Fruit fly (Drosophila melanogaster) whole organism, embryonic: ENCODE data around the gene Atu.
A peak's percentile ranks its signal among the peaks of the same experiment; 100 is the strongest.

ENCODE experiments used
- B-H1 ChIP-seq: fragments of 200-800 bp; sonication (Bioruptor generic); IDR thresholded peaks from 3 replicates; pipeline ENCODE4 v1.3.6; 2022; ENCODE audit warnings: missing biosample characterization, missing genetic modification characterization
- CG10274 ChIP-seq: fragments of 200-800 bp; sonication (Bioruptor generic); optimal IDR thresholded peaks from 3 replicates; lab custom pipeline; 2017; ENCODE audit warnings: missing biosample characterization, mild to moderate bottlenecking, missing genetic modification characterization
- CG10366 ChIP-seq: fragments of 200-800 bp; sonication (Bioruptor generic); IDR thresholded peaks from 2 replicates; pipeline ENCODE4 v1.3.6; 2022; ENCODE audit warnings: missing biosample characterization, missing genetic modification characterization
- CG10431 ChIP-seq: fragments of 200-800 bp; sonication (Bioruptor generic); optimal IDR thresholded peaks from 3 replicates; lab custom pipeline; 2018; ENCODE audit warnings: missing biosample characterization, mild to moderate bottlenecking, missing genetic modification characterization
- CG10979 ChIP-seq: fragments of 200-800 bp; sonication (Bioruptor generic); optimal IDR thresholded peaks from 2 replicates; lab custom pipeline; 2018; ENCODE audit warnings: missing biosample characterization, mild to moderate bottlenecking, missing genetic modification characterization, moderate library complexity
- CG12659 ChIP-seq: fragments of 200-800 bp; sonication (Bioruptor generic); optimal IDR thresholded peaks from 3 replicates; lab custom pipeline; 2017; ENCODE audit warnings: mild to moderate bottlenecking, missing biosample characterization, missing genetic modification reagents, missing genetic modification characterization
- CG12744 ChIP-seq: fragments of 200-800 bp; sonication (Bioruptor generic); optimal IDR thresholded peaks from 2 replicates; lab custom pipeline; 2016; ENCODE audit warnings: missing biosample characterization, missing genetic modification characterization
- CG13424 ChIP-seq: fragments of 200-800 bp; sonication (Bioruptor generic); optimal IDR thresholded peaks from 2 replicates; lab custom pipeline; 2019; ENCODE audit warnings: missing biosample characterization, mild to moderate bottlenecking, missing genetic modification characterization, moderate library complexity
- CG1602 ChIP-seq: fragments of 200-800 bp; sonication (Bioruptor generic); optimal IDR thresholded peaks from 3 replicates; lab custom pipeline; 2016; ENCODE audit warnings: missing biosample characterization, missing genetic modification characterization
- CG17328 ChIP-seq: fragments of 200-800 bp; sonication (Bioruptor generic); IDR thresholded peaks from 2 replicates; pipeline ENCODE4 v1.3.6; 2022; ENCODE audit warnings: missing biosample characterization, missing genetic modification characterization
- CG17612 ChIP-seq: fragments of 200-800 bp; sonication (Bioruptor generic); IDR thresholded peaks from 2 replicates; pipeline ENCODE4 v1.3.6; 2022; ENCODE audit warnings: missing biosample characterization, missing genetic modification characterization
- CG17829 ChIP-seq: fragments of 200-800 bp; optimal IDR thresholded peaks from 2 replicates; lab custom pipeline; 2019; ENCODE audit warnings: missing biosample characterization, mild to moderate bottlenecking, missing genetic modification characterization, moderate library complexity
- CG1832 ChIP-seq: fragments of 200-800 bp; sonication (Bioruptor generic); optimal IDR thresholded peaks from 2 replicates; lab custom pipeline; 2017; ENCODE audit warnings: missing biosample characterization, mild to moderate bottlenecking, missing genetic modification characterization, inconsistent platforms
- CG31365 ChIP-seq: fragments of 200-800 bp; sonication (Bioruptor generic); optimal IDR thresholded peaks from 2 replicates; lab custom pipeline; 2018; ENCODE audit warnings: missing biosample characterization, mild to moderate bottlenecking, missing genetic modification characterization
- CG3163 ChIP-seq: fragments of 200-800 bp; sonication (Bioruptor generic); optimal IDR thresholded peaks from 3 replicates; lab custom pipeline; 2016; ENCODE audit warnings: missing biosample characterization, missing genetic modification characterization
- CG32767 ChIP-seq: fragments of 200-800 bp; sonication (Bioruptor generic); IDR thresholded peaks from 2 replicates; pipeline ENCODE4 v1.3.6; 2022; ENCODE audit warnings: missing biosample characterization, missing genetic modification characterization
- CG33213 ChIP-seq: fragments of 200-800 bp; sonication (Bioruptor generic); optimal IDR thresholded peaks from 3 replicates; lab custom pipeline; 2016; ENCODE audit warnings: missing biosample characterization, missing genetic modification characterization
- CG34422 ChIP-seq: fragments of 200-800 bp; sonication (Bioruptor generic); IDR thresholded peaks from 3 replicates; pipeline ENCODE4 v1.3.6; 2022; ENCODE audit warnings: missing biosample characterization, missing genetic modification characterization
- CG3726 ChIP-seq: fragments of 200-800 bp; sonication (Bioruptor generic); IDR thresholded peaks from 3 replicates; pipeline ENCODE4, ENCODE4 v1.3.6; 2022; ENCODE audit warnings: missing biosample characterization, missing genetic modification characterization
- CG8478 ChIP-seq: fragments of >200 bp; optimal IDR thresholded peaks from 2 replicates; lab custom pipeline; 2018
- CG8924 ChIP-seq: fragments of 200-800 bp; optimal IDR thresholded peaks from 3 replicates; lab custom pipeline; 2019; ENCODE audit warnings: missing biosample characterization, mild to moderate bottlenecking, missing genetic modification characterization, moderate library complexity
- CG8944 ChIP-seq: fragments of 200-800 bp; sonication (Bioruptor generic); optimal IDR thresholded peaks from 3 replicates; lab custom pipeline; 2016; ENCODE audit warnings: missing biosample characterization, missing genetic modification characterization
- CG9215 ChIP-seq: fragments of 200-800 bp; sonication (Bioruptor generic); IDR thresholded peaks from 2 replicates; pipeline ENCODE4 v1.3.6; 2022; ENCODE audit warnings: missing biosample characterization, missing genetic modification characterization
- Camta ChIP-seq: fragments of 200-800 bp; sonication (Bioruptor generic); optimal IDR thresholded peaks from 2 replicates; lab custom pipeline; 2016; ENCODE audit warnings: missing biosample characterization, missing genetic modification characterization
- Chrac-16 ChIP-seq: fragments of 200-800 bp; sonication (Bioruptor generic); optimal IDR thresholded peaks from 3 replicates; lab custom pipeline; 2016; ENCODE audit warnings: missing biosample characterization, missing genetic modification characterization
- Fer1 ChIP-seq: fragments of 200-800 bp; sonication (Bioruptor generic); optimal IDR thresholded peaks from 2 replicates; lab custom pipeline; 2017; ENCODE audit warnings: missing biosample characterization, mild to moderate bottlenecking, missing genetic modification characterization
- HLH3B ChIP-seq: fragments of 200-800 bp; sonication (Bioruptor generic); IDR thresholded peaks from 2 replicates; pipeline ENCODE4 v1.3.6; 2022; ENCODE audit warnings: missing biosample characterization, missing genetic modification characterization
- HLH54F ChIP-seq: fragments of 200-800 bp; sonication (Bioruptor generic); optimal IDR thresholded peaks from 3 replicates; lab custom pipeline; 2016; ENCODE audit warnings: missing biosample characterization, missing genetic modification characterization
- HmgZ ChIP-seq: fragments of 200-800 bp; sonication (Bioruptor generic); optimal IDR thresholded peaks from 2 replicates; lab custom pipeline; 2018; ENCODE audit warnings: missing biosample characterization, mild to moderate bottlenecking, missing genetic modification characterization
- Hmr ChIP-seq: fragments of 200-800 bp; sonication (Bioruptor generic); optimal IDR thresholded peaks from 3 replicates; lab custom pipeline; 2017; ENCODE audit warnings: mild to moderate bottlenecking, missing biosample characterization, missing genetic modification reagents, missing genetic modification characterization
- Lhr ChIP-seq: fragments of 200-800 bp; sonication (Bioruptor generic); optimal IDR thresholded peaks from 3 replicates; lab custom pipeline; 2017; ENCODE audit warnings: mild to moderate bottlenecking, missing biosample characterization, missing genetic modification reagents, missing genetic modification characterization
- Max ChIP-seq: fragments of 200-800 bp; sonication (Bioruptor generic); optimal IDR thresholded peaks from 2 replicates; lab custom pipeline; 2016; ENCODE audit warnings: missing biosample characterization, mild to moderate bottlenecking, missing genetic modification characterization
- Pdp1 ChIP-seq, 2 experiments: fragments of 200-800 bp; sonication (Bioruptor generic); optimal IDR thresholded peaks; 3 replicates each; lab custom pipeline; 2016; ENCODE audit warnings: missing biosample characterization in 2 of 2, missing genetic modification characterization in 2 of 2, mild to moderate bottlenecking in 1 of 2, moderate library complexity in 1 of 2
- Ptx1 ChIP-seq: fragments of 200-800 bp; sonication (Bioruptor generic); IDR thresholded peaks from 2 replicates; pipeline ENCODE4 v1.3.6; 2022; ENCODE audit warnings: missing biosample characterization, missing genetic modification characterization
- YL-1 ChIP-seq: fragments of 200-800 bp; sonication (Bioruptor generic); optimal IDR thresholded peaks from 3 replicates; lab custom pipeline; 2017; ENCODE audit warnings: missing biosample characterization, mild to moderate bottlenecking, missing genetic modification characterization
- dmrt11E ChIP-seq: fragments of 200-800 bp; sonication (Bioruptor generic); optimal IDR thresholded peaks from 3 replicates; lab custom pipeline; 2018; ENCODE audit warnings: missing biosample characterization, mild to moderate bottlenecking, missing genetic modification characterization, moderate library complexity
- eyg ChIP-seq: fragments of 200-800 bp; sonication (Bioruptor generic); optimal IDR thresholded peaks from 3 replicates; lab custom pipeline; 2016; ENCODE audit warnings: missing biosample characterization, missing genetic modification characterization
- fd102C ChIP-seq: fragments of 200-800 bp; sonication (Bioruptor generic); optimal IDR thresholded peaks from 2 replicates; lab custom pipeline; 2018; ENCODE audit warnings: missing biosample characterization, mild to moderate bottlenecking, missing genetic modification characterization, moderate library complexity
- lola ChIP-seq, 3 experiments: fragments of >200 bp in 2 of 3; fragments of 200-800 bp in 1 of 3; sonication (Bioruptor generic) in 1 of 3; optimal IDR thresholded peaks; 2 replicates each; lab custom pipeline; 2017 to 2019; ENCODE audit warnings: missing biosample characterization in 3 of 3, missing genetic modification characterization in 3 of 3, mild to moderate bottlenecking in 1 of 3, moderate library complexity in 1 of 3
- org-1 ChIP-seq: fragments of 200-800 bp; sonication (Bioruptor generic); optimal IDR thresholded peaks from 2 replicates; lab custom pipeline; 2017; ENCODE audit warnings: missing biosample characterization, missing genetic modification characterization
- peb ChIP-seq: fragments of 200-800 bp; sonication (Bioruptor generic); IDR thresholded peaks from 2 replicates; pipeline ENCODE4 v1.3.6; 2022; ENCODE audit warnings: missing biosample characterization, missing genetic modification characterization
- phol ChIP-seq: fragments of 200-800 bp; sonication (Bioruptor generic); optimal IDR thresholded peaks from 3 replicates; lab custom pipeline; 2018; ENCODE audit warnings: missing biosample characterization, mild to moderate bottlenecking, missing genetic modification characterization, moderate library complexity
- pum ChIP-seq: fragments of 200-800 bp; sonication (Bioruptor generic); optimal IDR thresholded peaks from 2 replicates; lab custom pipeline; 2016; ENCODE audit warnings: missing biosample characterization, missing genetic modification characterization
- seq ChIP-seq: fragments of 200-800 bp; sonication (Bioruptor generic); IDR thresholded peaks from 2 replicates; pipeline ENCODE4 v1.3.6; 2022; ENCODE audit warnings: missing biosample characterization, missing genetic modification characterization
- sisA ChIP-seq: fragments of 200-800 bp; sonication (Bioruptor generic); IDR thresholded peaks from 2 replicates; pipeline ENCODE4 v1.3.6; 2022; ENCODE audit warnings: missing biosample characterization, missing genetic modification characterization
- slbo ChIP-seq: fragments of 200-800 bp; sonication (Bioruptor generic); IDR thresholded peaks from 2 replicates; pipeline ENCODE4 v1.3.6; 2022; ENCODE audit warnings: missing biosample characterization, missing genetic modification characterization
- stwl ChIP-seq: fragments of 200-800 bp; sonication (Bioruptor generic); optimal IDR thresholded peaks from 3 replicates; lab custom pipeline; 2018; ENCODE audit warnings: missing biosample characterization, mild to moderate bottlenecking, missing genetic modification characterization, moderate library complexity
- trem ChIP-seq: fragments of 200-800 bp; optimal IDR thresholded peaks from 3 replicates; lab custom pipeline; 2019; ENCODE audit warnings: missing biosample characterization, mild to moderate bottlenecking, missing genetic modification characterization, moderate library complexity
- unpg ChIP-seq: fragments of 200-800 bp; sonication (Bioruptor generic); optimal IDR thresholded peaks from 3 replicates; lab custom pipeline; 2018; ENCODE audit warnings: missing biosample characterization, mild to moderate bottlenecking, missing genetic modification characterization, moderate library complexity

Gene Atu

DNA sequence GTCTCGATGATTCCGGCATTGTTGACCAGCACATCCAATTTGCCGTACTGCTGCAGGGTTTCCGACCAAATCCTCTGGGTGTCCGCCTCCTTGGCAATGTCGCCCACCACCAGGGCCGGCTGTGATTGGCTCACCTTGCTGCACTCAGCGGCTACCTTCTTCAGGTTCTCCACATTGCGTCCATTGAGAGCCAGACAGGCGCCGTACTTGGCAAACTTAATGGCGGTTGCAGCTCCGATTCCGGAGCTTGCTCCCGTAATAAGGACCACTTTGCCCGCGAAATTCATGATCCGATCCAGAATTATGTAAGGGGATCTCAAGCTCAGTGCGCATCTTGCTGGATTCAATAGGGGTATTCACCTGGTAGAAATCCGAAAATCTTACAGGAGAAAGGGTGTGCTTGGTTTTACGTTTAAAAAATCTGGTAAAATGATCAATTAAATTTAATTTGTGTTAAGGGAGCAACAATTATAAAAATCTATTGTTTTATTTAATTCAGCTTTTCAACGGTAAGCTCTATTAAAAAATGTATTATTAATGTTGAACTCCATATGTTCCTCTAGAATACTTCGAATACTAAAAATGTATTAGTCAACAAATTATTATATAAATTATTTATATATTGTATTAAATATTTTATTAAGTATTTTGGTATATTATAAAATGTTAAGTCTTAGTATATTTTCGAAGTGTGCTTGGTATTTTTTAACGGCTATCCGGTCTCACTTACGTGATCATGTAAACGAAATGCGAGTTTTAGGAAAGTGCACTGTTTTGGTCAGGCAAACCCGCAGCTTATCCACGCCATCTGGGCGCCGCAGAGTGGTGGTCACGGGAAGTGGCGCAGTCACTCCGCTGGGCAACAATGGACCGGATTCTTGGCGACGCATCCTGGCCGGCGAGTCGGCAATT lies 23.6 kb downstream of the Atu start, which contains the start of the genes CG31548 and CG12170 (continued):
- TF ChIP-seq CG13424 (tag; lab: Kevin White, UChicago) = peak; percentile 53
- no peak for TF ChIP-seq CG17612 (GFP tag; lab: Robert Waterston, UW)
- TF ChIP-seq eyg (GFP tag; lab: Kevin White, UChicago) = no peak
- TF ChIP-seq CG12744 = no peak
- TF ChIP-seq CG8924 (tag; lab: Kevin White, UChicago) = peak; percentile 65
- TF ChIP-seq seq (GFP tag; lab: Robert Waterston, UW) = no peak
- no peak for TF ChIP-seq CG33213
- TF ChIP-seq CG34422 (GFP tag; lab: Robert Waterston, UW) = 0 out of 3 replicates have a peak, but pooled peaks have one; percentile 16
- TF ChIP-seq dmrt11E (tag; lab: Kevin White, UChicago) = peak; percentile 55
- peak; percentile 19; the same call in 1 of the 3 replicates for TF ChIP-seq CG3726 (GFP tag; lab: Robert Waterston, UW)
- peak; percentile 39 for TF ChIP-seq Chrac-16
- TF ChIP-seq org-1 (GFP tag; lab: Kevin White, UChicago) = no peak
- no peak for TF ChIP-seq CG10274
- 0 out of 3 replicates have a peak, but pooled peaks have one; percentile 15 for TF ChIP-seq B-H1 (GFP tag; lab: Robert Waterston, UW)
- TF ChIP-seq CG3163 (GFP tag; lab: Kevin White, UChicago) = no peak
- no peak for TF ChIP-seq HLH54F (GFP tag; lab: Kevin White, UChicago)
- peak in 1 of 2 experiments; percentile 97 for TF ChIP-seq Pdp1 (GFP tag; optimal IDR thresholded peaks at IDR 0.05; lab: Kevin White, UChicago)
- no peak for TF ChIP-seq CG8944 (GFP tag; lab: Kevin White, UChicago)
- peak; percentile 41 for TF ChIP-seq Fer1
- peak; percentile 57 for TF ChIP-seq trem (tag; lab: Kevin White, UChicago)
- TF ChIP-seq pum = peak; percentile 25
- peak; percentile 92 for TF ChIP-seq CG10431 (GFP tag; lab: Kevin White, UChicago)
- no peak for TF ChIP-seq CG31365 (tag; lab: Kevin White, UChicago)
- no peak for TF ChIP-seq stwl (tag; lab: Kevin White, UChicago)
- TF ChIP-seq YL-1 (GFP tag; lab: Kevin White, UChicago) = peak; percentile 15
- peak; percentile 36; the same call in 1 of the 2 replicates for TF ChIP-seq HLH3B
- TF ChIP-seq unpg (GFP tag; lab: Kevin White, UChicago) = peak; percentile 60
- no peak for TF ChIP-seq CG9215 (GFP tag; lab: Robert Waterston, UW)
- TF ChIP-seq peb (GFP tag; lab: Robert Waterston, UW) = no peak
- no peak for TF ChIP-seq CG1832 (GFP tag; lab: Kevin White, UChicago)
- peak; percentile 56 for TF ChIP-seq CG1602 (GFP tag; lab: Kevin White, UChicago)
- TF ChIP-seq sisA (GFP tag; lab: Robert Waterston, UW) = 0 out of 2 replicates have a peak, but pooled peaks have one; percentile 6
- peak; percentile 36; the same call in 1 of the 2 replicates for TF ChIP-seq Ptx1 (GFP tag; lab: Robert Waterston, UW)
- peak in 1 of 3 experiments; percentile 56 for TF ChIP-seq lola (GFP tag; optimal IDR thresholded peaks at IDR 0.05; lab: Kevin White, UChicago)
- TF ChIP-seq CG8478 = no peak
- peak; percentile 64 for TF ChIP-seq CG17328 (GFP tag; lab: Robert Waterston, UW)
- peak; percentile 40 for TF ChIP-seq CG10366 (GFP tag; lab: Robert Waterston, UW)
- no peak for TF ChIP-seq HmgZ (tag; lab: Kevin White, UChicago)
- TF ChIP-seq CG32767 (GFP tag; lab: Robert Waterston, UW) = no peak
- TF ChIP-seq slbo (GFP tag; lab: Robert Waterston, UW) = peak; percentile 24; the same call in 1 of the 2 replicates
- peak; percentile 62 for TF ChIP-seq CG17829 (tag; lab: Kevin White, UChicago)
- no peak for TF ChIP-seq Max (GFP tag; lab: Kevin White, UChicago)
- TF ChIP-seq Hmr (GFP tag; lab: Kevin White, UChicago) = no peak
- peak; percentile 56 for TF ChIP-seq CG12659 (GFP tag; lab: Kevin White, UChicago)
- peak; percentile 19 for TF ChIP-seq Lhr (GFP tag; lab: Kevin White, UChicago)
- TF ChIP-seq CG10979 (tag; lab: Kevin White, UChicago) = peak; percentile 57
- no peak for TF ChIP-seq fd102C (GFP tag; lab: Kevin White, UChicago)
- TF ChIP-seq Camta (GFP tag; lab: Kevin White, UChicago) = peak; percentile 29
- peak; percentile 60 for TF ChIP-seq phol (tag; lab: Kevin White, UChicago)
